Fruit fly (Drosophila melanogaster): ENCODE results near the gene CG43673.
A peak's percentile ranks its signal among the peaks of the same experiment; 100 is the strongest.

Gene CG43673

DNA sequence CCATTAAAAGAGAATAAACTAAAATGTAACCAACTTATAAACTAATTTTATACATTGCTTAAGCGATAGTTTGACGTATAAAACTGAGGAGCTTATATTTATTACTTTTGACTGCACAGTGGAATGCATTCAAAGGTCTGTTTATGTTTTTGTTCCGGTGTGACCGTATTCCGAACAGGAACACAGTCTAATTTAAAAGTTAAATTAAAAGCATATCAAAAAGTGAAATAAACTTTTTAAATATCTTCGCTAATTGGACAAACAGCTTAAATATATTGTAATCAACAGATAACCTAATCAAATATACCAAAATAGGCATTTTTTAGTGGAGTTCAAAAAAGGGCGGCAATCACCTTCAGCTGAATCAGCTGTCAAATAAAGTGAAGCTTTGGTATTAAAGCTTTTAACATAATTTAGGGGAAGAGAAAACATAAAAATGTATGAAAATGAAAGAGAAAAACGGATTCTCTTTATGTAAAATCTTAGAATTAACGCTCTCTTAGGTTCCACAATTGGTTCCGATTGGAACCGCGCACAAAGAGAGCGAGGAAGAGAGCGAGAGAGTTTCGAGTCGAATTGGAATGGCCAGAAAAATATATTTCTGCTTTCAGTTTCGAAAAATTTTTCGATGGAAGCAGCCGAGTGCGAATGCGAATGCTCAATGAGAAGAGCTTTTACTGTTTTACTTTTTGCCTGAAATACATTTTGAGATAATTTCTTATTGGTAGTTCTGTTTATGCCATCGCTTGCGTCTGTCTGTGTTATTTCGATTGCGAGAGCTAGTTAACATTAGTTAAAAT is 25.0 kb downstream of the CG43673 start, which contains the start of the genes PGRP-LE and sd (continued):
- TF ChIP-seq CG6272 (GFP tag; IDR thresholded peaks at IDR 0.05) (no peak), CG10979 (tag; optimal IDR thresholded peaks at IDR 0.05) (no peak), CG12071 (GFP tag; optimal IDR thresholded peaks at IDR 0.05) (peak; percentile 18), D19A (tag; optimal IDR thresholded peaks at IDR 0.05) (no peak), CG8944 (GFP tag; optimal IDR thresholded peaks at IDR 0.05) (no peak), CG4854 (GFP tag; optimal IDR thresholded peaks at IDR 0.05) (no peak), repo (GFP tag; optimal IDR thresholded peaks at IDR 0.05) (no peak), Dip3 (GFP tag; optimal IDR thresholded peaks at IDR 0.05) (no peak), CG13624 (GFP tag; optimal IDR thresholded peaks at IDR 0.05) (no peak), CG14441 (GFP tag; IDR thresholded peaks at IDR 0.05) (no peak), gcm (GFP tag; optimal IDR thresholded peaks at IDR 0.05) (no peak), Atf3 (GFP tag; optimal IDR thresholded peaks at IDR 0.05) (no peak), p53 (GFP tag; optimal IDR thresholded peaks at IDR 0.05) (no peak), sna (GFP tag; IDR thresholded peaks at IDR 0.05; ENCODE audit: partially characterized antibody) (no peak), CG16815 (GFP tag; optimal IDR thresholded peaks at IDR 0.05) (no peak), CG9727 (GFP tag; optimal IDR thresholded peaks at IDR 0.05) (no peak), Ets97D (GFP tag; optimal IDR thresholded peaks at IDR 0.05) (peak; percentile 2), CG10959 (GFP tag; IDR thresholded peaks at IDR 0.05) (no peak), knrl (GFP tag; IDR thresholded peaks at IDR 0.05; ENCODE audit: partially characterized antibody) (no peak), CG8290 (GFP tag; optimal IDR thresholded peaks at IDR 0.05) (no peak), CG8290 (tag; optimal IDR thresholded peaks at IDR 0.05) (no peak), lilli (GFP tag; optimal IDR thresholded peaks at IDR 0.05) (peak; percentile 2), CG7839 (tag; optimal IDR thresholded peaks at IDR 0.05) (no peak), CG1792 (GFP tag; optimal IDR thresholded peaks at IDR 0.05) (no peak), onecut (GFP tag; IDR thresholded peaks at IDR 0.05) (no peak), ase (GFP tag; IDR thresholded peaks at IDR 0.05) (no peak), Jarid2 (GFP tag; optimal IDR thresholded peaks at IDR 0.05) (peak; percentile 78), CG10654 (GFP tag; optimal IDR thresholded peaks at IDR 0.05) (no peak), vnd (GFP tag; IDR thresholded peaks at IDR 0.05; ENCODE audit: partially characterized antibody) (no peak), ems (GFP tag; optimal IDR thresholded peaks at IDR 0.05) (no peak), jigr1 (GFP tag; IDR thresholded peaks at IDR 0.05) (no peak), schlank (tag; optimal IDR thresholded peaks at IDR 0.05) (no peak), ac (GFP tag; optimal IDR thresholded peaks at IDR 0.05) (no peak), mam (GFP tag; optimal IDR thresholded peaks at IDR 0.05) (peak; percentile 8), Ssrp (tag; optimal IDR thresholded peaks at IDR 0.05) (no peak), sqz (GFP tag; optimal IDR thresholded peaks at IDR 0.05) (no peak), Optix (GFP tag; IDR thresholded peaks at IDR 0.05) (no peak), lola (GFP tag; optimal IDR thresholded peaks at IDR 0.05) (peak in 1 of 3 experiments; percentile 16), cas (GFP tag; IDR thresholded peaks at IDR 0.05) (no peak), ro (GFP tag; IDR thresholded peaks at IDR 0.05) (no peak), Sox102F (GFP tag; optimal IDR thresholded peaks at IDR 0.05) (no peak), Antp (GFP tag; optimal IDR thresholded peaks at IDR 0.05) (no peak), ATbp (GFP tag; optimal IDR thresholded peaks at IDR 0.05) (no peak), org-1 (GFP tag; optimal IDR thresholded peaks at IDR 0.05) (no peak), gem (tag; optimal IDR thresholded peaks at IDR 0.05) (peak; percentile 17), Blimp-1 (GFP tag; optimal IDR thresholded peaks at IDR 0.05) (peak; percentile 30), CG8924 (tag; optimal IDR thresholded peaks at IDR 0.05) (no peak), CG4328 (GFP tag; optimal IDR thresholded peaks at IDR 0.05) (no peak), Gug (GFP tag; IDR thresholded peaks at IDR 0.05) (no peak), CG14667 (GFP tag; IDR thresholded peaks at IDR 0.05) (no peak)
